Fruit fly (Drosophila melanogaster) whole organism, adult: ENCODE results near the gene His4r.

Source experiments
- CG12768 ChIP-seq: fragments of 200-800 bp; sonication (Bioruptor generic); optimal IDR thresholded peaks from 2 replicates; lab custom pipeline; 2017; ENCODE audit warnings: missing biosample characterization, missing genetic modification characterization, mild to moderate bottlenecking, moderate library complexity, missing genetic modification reagents
- CG14711 ChIP-seq: fragments of 200-800 bp; sonication (Bioruptor generic); optimal IDR thresholded peaks from 2 replicates; lab custom pipeline; 2018; ENCODE audit warnings: missing biosample characterization, mild to moderate bottlenecking, missing genetic modification characterization, moderate library complexity
- CG1620 ChIP-seq: fragments of 200-800 bp; sonication (Bioruptor generic); optimal IDR thresholded peaks from 2 replicates; lab custom pipeline; 2016; ENCODE audit warnings: missing biosample characterization, missing genetic modification characterization
- CG33017 ChIP-seq: fragments of 200-800 bp; sonication (Bioruptor generic); optimal IDR thresholded peaks from 2 replicates; lab custom pipeline; 2018; ENCODE audit warnings: missing biosample characterization, mild to moderate bottlenecking, missing genetic modification characterization, moderate library complexity
- CG5204 ChIP-seq: fragments of 200-800 bp; sonication (Bioruptor generic); optimal IDR thresholded peaks from 2 replicates; lab custom pipeline; 2016; ENCODE audit warnings: missing biosample characterization, missing genetic modification characterization
- CG7101 ChIP-seq: fragments of 200-800 bp; sonication (Bioruptor generic); optimal IDR thresholded peaks from 2 replicates; lab custom pipeline; 2018; ENCODE audit warnings: missing biosample characterization, mild to moderate bottlenecking, missing genetic modification characterization, moderate library complexity
- Crg-1 ChIP-seq: fragments of 200-800 bp; sonication (Bioruptor generic); optimal IDR thresholded peaks from 2 replicates; lab custom pipeline; 2016; ENCODE audit warnings: missing biosample characterization, missing genetic modification characterization
- Hr96 ChIP-seq: fragments of 200-800 bp; sonication (Bioruptor generic); optimal IDR thresholded peaks from 2 replicates; lab custom pipeline; 2016; ENCODE audit warnings: missing biosample characterization, missing genetic modification characterization
- cic ChIP-seq: fragments of 200-800 bp; sonication (Bioruptor generic); optimal IDR thresholded peaks from 2 replicates; lab custom pipeline; 2017; ENCODE audit warnings: missing biosample characterization, mild to moderate bottlenecking, missing genetic modification characterization, moderate library complexity
- cnc ChIP-seq, 2 experiments: fragments of >200 bp; optimal IDR thresholded peaks; 2 replicates each; lab custom pipeline; 2017
- kay ChIP-seq: fragments of 200-800 bp; sonication (Bioruptor generic); peaks from one replicate; lab custom pipeline; 2016; ENCODE audit warnings: missing biosample characterization, missing genetic modification characterization, borderline replicate concordance
- pad ChIP-seq: fragments of 200-800 bp; sonication (Bioruptor generic); optimal IDR thresholded peaks from 3 replicates; lab custom pipeline; 2017; ENCODE audit warnings: missing biosample characterization, missing genetic modification characterization, mild to moderate bottlenecking, moderate library complexity, missing genetic modification reagents

DNA sequence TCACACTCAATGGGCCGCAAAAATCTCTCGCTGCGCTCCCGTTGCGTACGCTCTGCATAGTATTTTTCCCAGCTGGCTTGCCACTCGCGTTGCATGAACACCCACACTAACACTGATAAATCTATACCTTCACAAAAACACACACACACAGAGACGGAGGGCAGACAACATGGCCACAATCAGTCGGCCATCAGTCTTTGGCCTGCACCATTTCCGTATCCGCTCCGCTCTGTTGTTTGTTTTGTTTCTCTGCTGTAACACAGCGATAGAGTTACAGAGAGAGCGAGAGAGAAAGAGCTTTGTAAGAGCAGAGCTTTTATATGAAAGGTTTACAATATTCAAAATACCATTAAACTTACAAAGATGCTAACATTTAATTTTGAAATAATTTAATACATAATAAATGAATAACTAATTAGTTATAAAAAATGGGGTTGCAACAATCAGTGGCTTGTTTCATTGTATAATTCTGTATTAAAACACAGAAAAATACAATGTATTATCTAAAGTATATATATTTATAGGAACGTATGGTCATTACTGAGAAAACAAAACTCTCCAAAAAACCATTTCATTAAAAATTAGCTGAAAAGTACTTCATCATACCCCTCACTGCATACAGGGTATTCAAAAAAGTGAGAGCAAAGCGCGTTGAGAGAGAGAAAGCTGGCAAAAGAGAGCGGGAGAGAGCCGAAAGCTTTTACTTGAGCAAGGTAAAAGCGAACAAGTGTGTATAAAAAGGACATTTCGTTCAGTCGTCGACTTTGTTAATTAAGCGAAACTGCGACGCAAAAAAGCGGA lies 16.5 kb upstream of the His4r start, which contains the start of gene CG14853:
- TF ChIP-seq CG5204 (no peak), kay (GFP tag; lab: Kevin White, UChicago) (no peak), cnc (optimal IDR thresholded peaks at IDR 0.05; lab: Kevin White, UChicago) (no peak), Crg-1 (GFP tag; lab: Kevin White, UChicago) (no peak), pad (GFP tag; lab: Kevin White, UChicago) (no peak), CG12768 (GFP tag; lab: Kevin White, UChicago) (no peak), Hr96 (no peak), CG33017 (tag; lab: Kevin White, UChicago) (peak; percentile 15), CG1620 (no peak), CG14711 (peak; percentile 9), CG7101 (tag; lab: Kevin White, UChicago) (peak; percentile 32), cic (no peak)
